Worm (Caenorhabditis elegans) whole organism, young adult: ENCODE measurements around the gene fipr-12.

ENCODE experiments used
- B0035.1 ChIP-seq: sonication (generic microtip); optimal IDR thresholded peaks from 2 replicates; lab custom pipeline; 2016; ENCODE audit warnings: missing genetic modification characterization, mild to moderate bottlenecking, missing compliant biosample characterization, missing genotype, missing genetic modification reagents
- C06A6.2 ChIP-seq: fragments of 200-800 bp; sonication (Bioruptor generic); conservative IDR thresholded peaks from 2 replicates; pipeline ENCODE4 v1.3.6; 2022; ENCODE audit warnings: missing genetic modification characterization, missing compliant biosample characterization
- C17E4.6 ChIP-seq: fragments of 200-800 bp; sonication (Bioruptor generic); IDR thresholded peaks from 2 replicates; pipeline ENCODE4 v1.3.6; 2022; ENCODE audit warnings: missing genetic modification reagents, missing genetic modification characterization, missing compliant biosample characterization
- D2030.7 ChIP-seq: fragments of 200-800 bp; sonication (Bioruptor generic); IDR thresholded peaks from 2 replicates; pipeline ENCODE4 v1.3.6; 2022; ENCODE audit warnings: missing genetic modification reagents, missing genetic modification characterization, missing compliant biosample characterization
- F10E7.11 ChIP-seq: sonication (generic microtip); optimal IDR thresholded peaks from 2 replicates; lab custom pipeline; 2017; ENCODE audit warnings: mild to moderate bottlenecking, missing genetic modification characterization, moderate library complexity, missing compliant biosample characterization
- F33H1.4 ChIP-seq: fragments of 200-800 bp; sonication (Bioruptor generic); IDR thresholded peaks from 2 replicates; pipeline ENCODE4 v1.3.6; 2022; ENCODE audit warnings: missing genetic modification reagents, missing genetic modification characterization, missing compliant biosample characterization
- F37B4.10 ChIP-seq: fragments of 200-800 bp; sonication (Bioruptor generic); IDR thresholded peaks from 2 replicates; pipeline ENCODE4 v1.3.6; 2022; ENCODE audit warnings: missing genetic modification characterization, missing compliant biosample characterization
- F39B2.1 ChIP-seq: fragments of 200-800 bp; sonication (Bioruptor generic); IDR thresholded peaks from 2 replicates; pipeline ENCODE4 v1.3.6; 2022; ENCODE audit warnings: missing genetic modification reagents, missing genetic modification characterization, missing compliant biosample characterization
- F52B5.7 ChIP-seq: sonication (generic microtip); optimal IDR thresholded peaks from 2 replicates; lab custom pipeline; 2016; ENCODE audit warnings: mild to moderate bottlenecking, missing genetic modification characterization, missing compliant biosample characterization
- F55B11.4 ChIP-seq: sonication (generic microtip); optimal IDR thresholded peaks from 2 replicates; lab custom pipeline; 2016; ENCODE audit warnings: missing compliant biosample characterization, missing genetic modification characterization, borderline replicate concordance; ENCODE audit not compliant: insufficient read depth
- F57A8.1 ChIP-seq: fragments of 200-800 bp; sonication (Bioruptor generic); optimal IDR thresholded peaks from 2 replicates; lab custom pipeline; 2018; ENCODE audit warnings: mild to moderate bottlenecking, missing genetic modification characterization, moderate library complexity, missing compliant biosample characterization
- F57C9.4 ChIP-seq: sonication (generic microtip); optimal IDR thresholded peaks from 2 replicates; lab custom pipeline; 2017; ENCODE audit warnings: mild to moderate bottlenecking, missing genetic modification characterization, missing compliant biosample characterization
- K11D2.4 ChIP-seq: fragments of 200-800 bp; sonication (Bioruptor generic); IDR thresholded peaks from 2 replicates; pipeline ENCODE4 v1.3.6; 2022; ENCODE audit warnings: missing genetic modification reagents, missing genetic modification characterization, missing compliant biosample characterization
- T26A5.8 ChIP-seq: sonication (generic microtip); optimal IDR thresholded peaks from 2 replicates; lab custom pipeline; 2016; ENCODE audit warnings: missing genetic modification characterization, missing compliant biosample characterization
- Y53F4B.3 ChIP-seq: fragments of 200-800 bp; sonication (Bioruptor generic); IDR thresholded peaks from 2 replicates; pipeline ENCODE4 v1.3.6; 2022; ENCODE audit warnings: missing genetic modification reagents, missing genetic modification characterization, missing compliant biosample characterization
- Y56A3A.18 ChIP-seq: fragments of 200-800 bp; sonication (Bioruptor generic); IDR thresholded peaks from 2 replicates; pipeline ENCODE4 v1.3.6; 2022; ENCODE audit warnings: missing genetic modification reagents, missing genetic modification characterization, missing compliant biosample characterization
- Y67H2A.10 ChIP-seq: fragments of 200-800 bp; sonication (Bioruptor generic); conservative IDR thresholded peaks from 2 replicates; pipeline ENCODE4 v1.3.6; 2022; ENCODE audit warnings: missing genetic modification reagents, missing genetic modification characterization, missing compliant biosample characterization
- attf-5 ChIP-seq: fragments of 200-800 bp; sonication (Bioruptor generic); optimal IDR thresholded peaks from 2 replicates; lab custom pipeline; 2018; ENCODE audit warnings: mild to moderate bottlenecking, missing genetic modification characterization, missing compliant biosample characterization
- attf-6 ChIP-seq: fragments of 200-800 bp; sonication (Bioruptor generic); IDR thresholded peaks from 2 replicates; pipeline ENCODE4 v1.3.6; 2022; ENCODE audit warnings: missing genetic modification reagents, missing genetic modification characterization, missing compliant biosample characterization
- bed-1 ChIP-seq: fragments of 200-800 bp; sonication (Bioruptor generic); IDR thresholded peaks from 2 replicates; pipeline ENCODE4 v1.3.6; 2022; ENCODE audit warnings: missing genetic modification reagents, missing genetic modification characterization, missing compliant biosample characterization
- cebp-1 ChIP-seq, 2 experiments: fragments of 200-800 bp in 1 of 2; sonication (Bioruptor generic) in 1 of 2; sonication (generic microtip) in 1 of 2; IDR thresholded peaks in 1 of 2; optimal IDR thresholded peaks in 1 of 2; 2 replicates each; pipeline versions ENCODE4 v1.3.6 to Lab custom; 2017 to 2022; ENCODE audit warnings: missing compliant biosample characterization in 2 of 2, missing genetic modification characterization in 2 of 2, mild to moderate bottlenecking in 1 of 2, missing genetic modification reagents in 1 of 2, moderate library complexity in 1 of 2
- ceh-27 ChIP-seq: fragments of 200-800 bp; sonication (Bioruptor generic); optimal IDR thresholded peaks from 2 replicates; lab custom pipeline; 2018; ENCODE audit warnings: mild to moderate bottlenecking, missing genetic modification characterization, moderate library complexity, missing compliant biosample characterization
- dpff-1 ChIP-seq: sonication (generic microtip); optimal IDR thresholded peaks from 2 replicates; lab custom pipeline; 2017; ENCODE audit warnings: mild to moderate bottlenecking, missing genetic modification characterization, missing compliant biosample characterization
- fkh-3 ChIP-seq: sonication (generic microtip); optimal IDR thresholded peaks from 2 replicates; lab custom pipeline; 2016; ENCODE audit warnings: mild to moderate bottlenecking, missing genetic modification characterization, missing compliant biosample characterization
- gei-17 ChIP-seq: fragments of 200-800 bp; sonication (Bioruptor generic); optimal IDR thresholded peaks from 2 replicates; lab custom pipeline; 2018; ENCODE audit warnings: mild to moderate bottlenecking, missing genetic modification characterization, missing compliant biosample characterization
- hlh-12 ChIP-seq: sonication (generic microtip); optimal IDR thresholded peaks from 2 replicates; lab custom pipeline; 2016; ENCODE audit warnings: missing genetic modification characterization, missing compliant biosample characterization
- hmg-20 ChIP-seq: fragments of 200-800 bp; sonication (Bioruptor generic); IDR thresholded peaks from 2 replicates; pipeline ENCODE4 v1.3.6; 2022; ENCODE audit warnings: missing genetic modification reagents, missing genetic modification characterization, missing compliant biosample characterization
- hsf-1 ChIP-seq: fragments of 200-800 bp; sonication (Bioruptor generic); IDR thresholded peaks from 2 replicates; pipeline ENCODE4 v1.3.6; 2022; ENCODE audit warnings: missing genetic modification reagents, missing genetic modification characterization, missing compliant biosample characterization
- lin-40 ChIP-seq: sonication (generic microtip); optimal IDR thresholded peaks from 2 replicates; lab custom pipeline; 2016; ENCODE audit warnings: missing genetic modification characterization, mild to moderate bottlenecking, missing compliant biosample characterization, missing genotype, missing genetic modification reagents
- lsy-27 ChIP-seq: sonication (generic microtip); optimal IDR thresholded peaks from 2 replicates; lab custom pipeline; 2017; ENCODE audit warnings: missing genetic modification characterization, mild to moderate bottlenecking, missing compliant biosample characterization, antibody characterized with exemption, missing genotype, borderline replicate concordance; ENCODE audit not compliant: insufficient read depth
- madf-6 ChIP-seq: fragments of 200-800 bp; sonication (Bioruptor generic); IDR thresholded peaks from 2 replicates; pipeline ENCODE4 v1.3.6; 2022; ENCODE audit warnings: missing genetic modification reagents, missing genetic modification characterization, missing compliant biosample characterization
- mcd-1 ChIP-seq: fragments of 200-800 bp; sonication (Bioruptor generic); IDR thresholded peaks from 2 replicates; pipeline ENCODE4 v1.3.6; 2022; ENCODE audit warnings: missing genetic modification reagents, missing genetic modification characterization, missing compliant biosample characterization
- nfya-1 ChIP-seq: sonication (generic microtip); optimal IDR thresholded peaks from 2 replicates; lab custom pipeline; 2017; ENCODE audit warnings: antibody characterized with exemption, missing compliant biosample characterization, missing genetic modification characterization, borderline replicate concordance; ENCODE audit not compliant: insufficient read depth
- nfyb-1 ChIP-seq: fragments of 200-800 bp; sonication (Bioruptor generic); IDR thresholded peaks from 2 replicates; pipeline ENCODE4 v1.3.6; 2022; ENCODE audit warnings: missing genetic modification reagents, missing genetic modification characterization, missing compliant biosample characterization
- nhr-27 ChIP-seq: fragments of 200-800 bp; sonication (Bioruptor generic); optimal IDR thresholded peaks from 2 replicates; lab custom pipeline; 2018; ENCODE audit warnings: mild to moderate bottlenecking, missing genetic modification characterization, moderate library complexity, missing compliant biosample characterization
- pha-4 ChIP-seq: fragments of 150-350 bp; sonication (generic microtip); optimal IDR thresholded peaks from 2 replicates; lab custom pipeline; 2014; ENCODE audit warnings: missing biosample characterization, missing genetic modification reagents, missing genetic modification characterization
- rpc-1 ChIP-seq, 2 experiments: fragments of 150-350 bp in 1 of 2; sonication (generic microtip) in 1 of 2; optimal IDR thresholded peaks; 2 replicates each; lab custom pipeline; 2014 to 2018; ENCODE audit warnings: missing biosample characterization in 1 of 2, missing genetic modification characterization in 1 of 2, missing genetic modification reagents in 1 of 2, missing genotype in 1 of 2
- sdz-38 ChIP-seq: sonication (generic microtip); optimal IDR thresholded peaks from 2 replicates; lab custom pipeline; 2016; ENCODE audit warnings: missing genotype, missing genetic modification characterization, missing compliant biosample characterization
- sea-2 ChIP-seq: fragments of 200-800 bp; sonication (Bioruptor generic); IDR thresholded peaks from 2 replicates; pipeline ENCODE4 v1.3.6; 2022; ENCODE audit warnings: missing genetic modification characterization, missing compliant biosample characterization
- snpc-1.1 ChIP-seq: sonication (generic microtip); optimal IDR thresholded peaks from 2 replicates; lab custom pipeline; 2017; ENCODE audit warnings: missing genetic modification characterization, mild to moderate bottlenecking, missing compliant biosample characterization, antibody characterized with exemption, moderate library complexity, missing genotype, missing genetic modification reagents; ENCODE audit not compliant: insufficient read depth
- snpc-1.3 ChIP-seq: sonication (generic microtip); optimal IDR thresholded peaks from 2 replicates; lab custom pipeline; 2017; ENCODE audit warnings: missing genetic modification characterization, mild to moderate bottlenecking, missing compliant biosample characterization, antibody characterized with exemption, moderate library complexity, missing genotype, missing genetic modification reagents; ENCODE audit not compliant: insufficient read depth
- tbp1 ChIP-seq: fragments of 200-800 bp; sonication (Bioruptor generic); optimal IDR thresholded peaks from 2 replicates; lab custom pipeline; 2018; ENCODE audit warnings: mild to moderate bottlenecking, missing genetic modification characterization, missing compliant biosample characterization
- tbx-9 ChIP-seq: sonication (generic microtip); optimal IDR thresholded peaks from 2 replicates; lab custom pipeline; 2016; ENCODE audit warnings: borderline replicate concordance, missing genetic modification characterization, inconsistent platforms, missing compliant biosample characterization
- tlf-1 ChIP-seq: fragments of 200-800 bp; sonication (Bioruptor generic); optimal IDR thresholded peaks from 2 replicates; lab custom pipeline; 2018; ENCODE audit warnings: mild to moderate bottlenecking, missing genetic modification characterization, missing compliant biosample characterization
- unc-62 ChIP-seq: fragments of 150-350 bp; optimal IDR thresholded peaks from 2 replicates; lab custom pipeline; 2014; ENCODE audit warnings: missing biosample characterization, missing genetic modification reagents, missing genetic modification characterization
- ztf-3 ChIP-seq: fragments of 200-800 bp; sonication (Bioruptor generic); optimal IDR thresholded peaks from 2 replicates; lab custom pipeline; 2018; ENCODE audit warnings: mild to moderate bottlenecking, missing genetic modification characterization, missing compliant biosample characterization

The fipr-12 gene

DNA sequence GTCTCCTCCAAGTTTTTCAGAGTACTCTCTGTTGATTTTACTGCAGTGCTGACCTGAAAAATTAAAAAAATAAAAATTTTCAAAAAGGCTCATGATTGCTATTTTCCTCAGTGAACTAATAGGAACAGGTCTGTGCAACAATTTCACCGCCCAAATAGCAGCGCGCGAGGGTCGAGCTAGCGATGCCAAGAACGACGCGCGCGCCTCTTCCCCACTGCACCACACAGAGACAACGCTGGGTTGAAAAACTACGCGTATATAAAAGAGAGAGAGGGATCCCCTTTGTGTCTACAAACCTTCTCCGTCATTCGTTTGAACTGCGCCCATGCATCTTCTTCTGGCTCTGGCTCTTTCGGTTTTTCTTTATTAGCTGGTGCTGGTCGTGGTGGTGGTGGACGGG lies 27.0 kb downstream of the fipr-12 start (continued):
- peak; percentile 99 for TF ChIP-seq tbp1
- peak; percentile 93 for TF ChIP-seq nfyb-1 (GFP tag; lab: Robert Waterston, UW)
- no peak for TF ChIP-seq F55B11.4 (tag; lab: Kevin White, UChicago)
- TF ChIP-seq pha-4: no peak
- TF ChIP-seq T26A5.8 (tag; lab: Kevin White, UChicago): peak; percentile 81
- no peak for TF ChIP-seq Y53F4B.3 (GFP tag; lab: Robert Waterston, UW)
- TF ChIP-seq nfya-1 (tag; lab: Kevin White, UChicago): no peak
- TF ChIP-seq C17E4.6 (GFP tag; lab: Robert Waterston, UW): peak; percentile 72; the same call in 1 of the 2 replicates
- peak; percentile 48 for TF ChIP-seq sdz-38 (tag; lab: Kevin White, UChicago)
- peak; percentile 74; the same call in 1 of the 2 replicates for TF ChIP-seq sea-2 (GFP tag; lab: Robert Waterston, UW)
- peak; percentile 76 for TF ChIP-seq hsf-1 (GFP tag; lab: Robert Waterston, UW)
- TF ChIP-seq nhr-27 (tag; lab: Kevin White, UChicago): peak; percentile 57
- TF ChIP-seq F57C9.4 (tag; lab: Kevin White, UChicago): peak; percentile 20
- TF ChIP-seq D2030.7 (GFP tag; lab: Robert Waterston, UW): peak; percentile 58
- TF ChIP-seq hlh-12 (tag; lab: Kevin White, UChicago): peak; percentile 74
- peak; percentile 71 for TF ChIP-seq madf-6 (GFP tag; lab: Robert Waterston, UW)
- 0 out of 2 replicates have a peak, but pooled peaks have one; percentile 33 for TF ChIP-seq F33H1.4 (GFP tag; lab: Robert Waterston, UW)
- TF ChIP-seq lsy-27 (tag; lab: Kevin White, UChicago): no peak
- TF ChIP-seq F57A8.1 (GFP tag; lab: Kevin White, UChicago): peak; percentile 98
- TF ChIP-seq ztf-3 (GFP tag; lab: Kevin White, UChicago): peak; percentile 35
- peak; percentile 61 for TF ChIP-seq C06A6.2 (GFP tag; lab: Robert Waterston, UW)
- peak; percentile 89 for TF ChIP-seq B0035.1
- peak; percentile 43; the same call in 1 of the 2 replicates for TF ChIP-seq K11D2.4
- TF ChIP-seq tbx-9 (tag; lab: Kevin White, UChicago): peak; percentile 70
- peak; percentile 81 for TF ChIP-seq mcd-1 (GFP tag; lab: Robert Waterston, UW)
- no peak for TF ChIP-seq cebp-1 (GFP tag; IDR thresholded peaks at IDR 0.05; lab: Robert Waterston, UW)
- peak; percentile 83 for TF ChIP-seq cebp-1 (tag; optimal IDR thresholded peaks at IDR 0.05; lab: Kevin White, UChicago)
- TF ChIP-seq dpff-1 (tag; lab: Kevin White, UChicago): peak; percentile 42
- TF ChIP-seq attf-5: peak; percentile 85
- peak; percentile 78 for TF ChIP-seq ceh-27 (GFP tag; lab: Kevin White, UChicago)
- TF ChIP-seq snpc-1.3 (tag; lab: Kevin White, UChicago): peak; percentile 92
- TF ChIP-seq Y56A3A.18: peak; percentile 93
- TF ChIP-seq hmg-20 (GFP tag; lab: Robert Waterston, UW): peak; percentile 90
- TF ChIP-seq rpc-1 (optimal IDR thresholded peaks at IDR 0.05; lab: Kevin White, UChicago): peak; percentile 99
- peak; percentile 99 for TF ChIP-seq rpc-1 (tag; optimal IDR thresholded peaks at IDR 0.05; lab: Kevin White, UChicago)
- TF ChIP-seq attf-6 (GFP tag; lab: Robert Waterston, UW): peak; percentile 40; the same call in 1 of the 2 replicates
- TF ChIP-seq Y67H2A.10 (GFP tag; lab: Robert Waterston, UW): peak; percentile 66; the same call in 1 of the 2 replicates
- no peak for TF ChIP-seq unc-62 (GFP tag; lab: Kevin White, UChicago)
- TF ChIP-seq fkh-3 (tag; lab: Kevin White, UChicago): peak; percentile 94
- TF ChIP-seq bed-1: peak; percentile 94
- TF ChIP-seq F52B5.7: peak; percentile 91
- TF ChIP-seq tlf-1 (GFP tag; lab: Kevin White, UChicago): peak; percentile 85
- peak; percentile 77 for TF ChIP-seq lin-40
- TF ChIP-seq F39B2.1: peak; percentile 47; the same call in 1 of the 2 replicates
- TF ChIP-seq F37B4.10: 0 out of 2 replicates have a peak, but pooled peaks have one; percentile 65
- TF ChIP-seq gei-17 (GFP tag; lab: Kevin White, UChicago): peak; percentile 27
- peak; percentile 84 for TF ChIP-seq F10E7.11 (tag; lab: Kevin White, UChicago)
- peak; percentile 65 for TF ChIP-seq snpc-1.1 (tag; lab: Kevin White, UChicago)
